Worm (Caenorhabditis elegans): ENCODE results near the gene smcr-8.

smcr-8 gene

ce11 chrIII:4960204-4960603 is 39.0 kb upstream of the smcr-8 start, which contains the start of gene C27F2.4:
Gene C27F2.4, minus strand, starts transcription at chrIII:4960304.
- TF ChIP-seq B0035.1 (tag; optimal IDR thresholded peaks at IDR 0.05) (no peak), F49E8.2 (tag; optimal IDR thresholded peaks at IDR 0.05; ENCODE audit: insufficient read depth) (no peak), Y67H2A.10 (GFP tag; conservative IDR thresholded peaks at IDR 0.05) (no peak), unc-130 (GFP tag; optimal IDR thresholded peaks at IDR 0.05) (no peak), K11D2.4 (GFP tag; IDR thresholded peaks at IDR 0.05) (no peak), F22D6.2 (tag; optimal IDR thresholded peaks at IDR 0.05) (no peak), attf-6 (GFP tag; IDR thresholded peaks at IDR 0.05) (no peak), cebp-2 (GFP tag; IDR thresholded peaks at IDR 0.05) (no peak), snpc-1.3 (tag; optimal IDR thresholded peaks at IDR 0.05; ENCODE audit: insufficient read depth) (no peak), ztf-3 (GFP tag; optimal IDR thresholded peaks at IDR 0.05) (no peak), F57A8.1 (GFP tag; optimal IDR thresholded peaks at IDR 0.05) (no peak), F55B11.4 (tag; optimal IDR thresholded peaks at IDR 0.05; ENCODE audit: borderline replicate concordance, insufficient read depth) (no peak), madf-3 (GFP tag; IDR thresholded peaks at IDR 0.05) (no peak), Y95B8A.8 (GFP tag; IDR thresholded peaks at IDR 0.05) (no peak), lag-1 (GFP tag; IDR thresholded peaks at IDR 0.05) (no peak), C17E4.6 (GFP tag; IDR thresholded peaks at IDR 0.05) (no peak), sptf-2 (GFP tag; optimal IDR thresholded peaks at IDR 0.05) (no peak)

ce11 chrIII:4961281-4961680 is 37.9 kb upstream of the smcr-8 start:
- TF ChIP-seq egl-44 (GFP tag; IDR thresholded peaks at IDR 0.05) (no peak), hlh-12 (tag; optimal IDR thresholded peaks at IDR 0.05) (no peak), F37B4.10 (GFP tag; IDR thresholded peaks at IDR 0.05) (no peak), rec-8 (tag; optimal IDR thresholded peaks at IDR 0.05) (no peak), madf-10 (tag; optimal IDR thresholded peaks at IDR 0.05) (no peak), hlh-26 (GFP tag; conservative IDR thresholded peaks at IDR 0.05) (no peak), lin-26 (GFP tag; IDR thresholded peaks at IDR 0.05) (peak; percentile 38; the same call in 1 of the 2 replicates), F55B11.4 (tag; optimal IDR thresholded peaks at IDR 0.05; ENCODE audit: borderline replicate concordance, insufficient read depth) (no peak), ZK185.1 (tag; optimal IDR thresholded peaks at IDR 0.05; ENCODE audit: poor library complexity, severe bottlenecking) (no peak), nfya-1 (tag; optimal IDR thresholded peaks at IDR 0.05; ENCODE audit: borderline replicate concordance, insufficient read depth) (no peak), Y56A3A.18 (GFP tag; IDR thresholded peaks at IDR 0.05) (no peak), Y53G8AR.9 (GFP tag; conservative IDR thresholded peaks at IDR 0.05) (no peak), lin-54 (GFP tag; optimal IDR thresholded peaks at IDR 0.05) (no peak), F49E8.2 (tag; optimal IDR thresholded peaks at IDR 0.05; ENCODE audit: insufficient read depth) (no peak), dpff-1 (tag; optimal IDR thresholded peaks at IDR 0.05) (no peak), lin-40 (tag; optimal IDR thresholded peaks at IDR 0.05) (no peak), efl-1 (GFP tag; optimal IDR thresholded peaks at IDR 0.05) (no peak), ztf-18 (tag; optimal IDR thresholded peaks at IDR 0.05) (peak; percentile 9), K11D2.4 (GFP tag; IDR thresholded peaks at IDR 0.05) (no peak), nhr-80 (tag; optimal IDR thresholded peaks at IDR 0.05) (no peak), ceh-40 (GFP tag; IDR thresholded peaks at IDR 0.05) (no peak), aptf-2 (GFP tag; conservative IDR thresholded peaks at IDR 0.05) (no peak), T07F8.4 (tag; optimal IDR thresholded peaks at IDR 0.05) (no peak), madf-6 (GFP tag; IDR thresholded peaks at IDR 0.05) (peak; percentile 34; the same call in 1 of the 2 replicates), ekl-4 (GFP tag; IDR thresholded peaks at IDR 0.05) (0 out of 2 replicates have a peak, but pooled peaks have one; percentile 18), ztf-28 (GFP tag; IDR thresholded peaks at IDR 0.05) (no peak)

All from whole organism, young adult.